Worm (Caenorhabditis elegans): ENCODE data around the gene Y48G9A.9.

DNA sequence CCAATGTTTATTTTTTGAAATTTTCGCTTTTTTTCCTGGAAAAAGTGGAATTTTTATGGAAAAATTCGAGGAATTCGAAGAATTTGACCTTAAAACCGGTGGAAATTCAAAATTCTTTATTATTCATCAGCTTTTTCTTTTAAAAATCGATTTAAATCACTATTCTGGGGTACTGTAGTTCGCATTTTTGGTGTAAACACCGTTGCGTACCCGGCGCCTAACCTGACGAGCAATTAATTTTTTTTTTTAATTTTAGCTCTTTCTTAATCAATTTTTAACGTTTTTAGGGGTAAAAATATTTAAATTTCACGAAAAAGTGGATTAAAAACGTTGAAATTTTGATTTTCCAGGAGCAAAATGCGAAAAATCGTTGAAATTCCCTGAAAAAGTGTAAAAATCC lies 41.4 kb downstream of the Y48G9A.9 start:
- TF ChIP-seq W03F9.2 (tag; optimal IDR thresholded peaks at IDR 0.05) (no peak), dao-5 (tag; optimal IDR thresholded peaks at IDR 0.05) (no peak)
